Worm (Caenorhabditis elegans): ENCODE measurements around the gene gpa-18.

DNA sequence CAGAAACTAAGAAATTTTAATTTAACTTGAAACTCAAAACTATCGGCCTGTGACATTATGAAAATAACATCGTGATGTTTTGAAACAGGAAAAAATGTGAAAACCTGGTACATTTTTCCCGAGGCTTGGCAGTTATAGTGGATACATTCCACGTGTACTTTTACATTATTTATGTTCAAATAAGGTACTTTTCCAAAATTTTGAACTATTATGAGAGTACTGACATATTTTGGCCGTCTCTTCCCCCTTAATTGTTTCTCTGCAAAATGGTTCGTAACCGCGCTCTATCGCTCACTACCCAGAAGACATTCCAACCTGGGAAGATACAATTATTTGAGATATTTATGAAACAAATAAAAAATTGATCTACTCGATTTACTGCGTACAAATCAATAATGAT lies 45.6 kb downstream of the gpa-18 start, which contains the start of gene C24D10.5:
- TF ChIP-seq cog-1 (tag; optimal IDR thresholded peaks at IDR 0.05) (no peak), med-1 (GFP tag; optimal IDR thresholded peaks at IDR 0.05; ENCODE audit: insufficient read depth) (no peak), flt-1 (GFP tag; IDR thresholded peaks at IDR 0.05) (no peak), ztf-29 (GFP tag; IDR thresholded peaks at IDR 0.05) (no peak), ztf-23 (GFP tag; IDR thresholded peaks at IDR 0.05) (no peak), ref-1 (GFP tag; conservative IDR thresholded peaks at IDR 0.05) (no peak)
